In genomic region chrIII:8443557-8444131, ce11 we compare ENCODE assay signal across 3 worm cellular contexts.
TF ChIP-seq lines count a peak whose summit lies in the region.

ufbp-1 (minus strand) TSS chrIII:8443607.

TF ChIP-seq in whole organism, L1 larva, 84 proteins besides CTCF, POLR2A, EP300 and RAD21 (continued from another document and continues in another):
- TF ChIP-seq irx-1 (tag; optimal IDR thresholded peaks at IDR 0.05; lab: Kevin White, UChicago) (peak; percentile 15), fos-1 (tag; optimal IDR thresholded peaks at IDR 0.05; lab: Kevin White, UChicago) (no peak), mab-9 (GFP tag; IDR thresholded peaks at IDR 0.05; lab: Robert Waterston, UW) (peak; percentile 41; the same call in 1 of the 2 replicates), nhr-47 (tag; optimal IDR thresholded peaks at IDR 0.05; lab: Kevin White, UChicago) (peak; percentile 19), F16B12.6 (tag; optimal IDR thresholded peaks at IDR 0.05; lab: Kevin White, UChicago) (peak; percentile 1), unc-30 (tag; optimal IDR thresholded peaks at IDR 0.05; lab: Kevin White, UChicago) (no peak), snpc-4 (tag; optimal IDR thresholded peaks at IDR 0.05; lab: Kevin White, UChicago) (peak; percentile 83), lsy-2 (tag; optimal IDR thresholded peaks at IDR 0.05; lab: Kevin White, UChicago) (peak; percentile 45 to 86), fkh-10 (GFP tag; optimal IDR thresholded peaks at IDR 0.05; lab: Kevin White, UChicago) (no peak), efl-1 (optimal IDR thresholded peaks at IDR 0.05; lab: Kevin White, UChicago) (no peak), efl-1 (GFP tag; optimal IDR thresholded peaks at IDR 0.05 in 1 of 2; lab: Kevin White, UChicago) (peak; percentile 27 to 57), ama-1 (optimal IDR thresholded peaks at IDR 0.05; lab: Kevin White, UChicago) (peak; percentile 99), ceh-82 (tag; optimal IDR thresholded peaks at IDR 0.05; lab: Kevin White, UChicago) (no peak), lin-15B (tag; optimal IDR thresholded peaks at IDR 0.05; lab: Kevin White, UChicago) (peak; percentile 33), unc-86 (tag; optimal IDR thresholded peaks at IDR 0.05; lab: Kevin White, UChicago) (peak; percentile 6), tlp-1 (tag; optimal IDR thresholded peaks at IDR 0.05; lab: Kevin White, UChicago) (no peak), lin-35 (GFP tag; optimal IDR thresholded peaks at IDR 0.05; lab: Kevin White, UChicago) (peak; percentile 16 to 65), aly-2 (tag; optimal IDR thresholded peaks at IDR 0.05; lab: Kevin White, UChicago) (peak; percentile 98), lin-39 (tag; optimal IDR thresholded peaks at IDR 0.05; lab: Kevin White, UChicago) (no peak), nhr-85 (tag; lab: Kevin White, UChicago) (peak; percentile 70), nhr-90 (tag; optimal IDR thresholded peaks at IDR 0.05; lab: Kevin White, UChicago; ENCODE audit: poor library complexity) (peak; percentile 60), lin-13 (GFP tag; optimal IDR thresholded peaks at IDR 0.05; lab: Kevin White, UChicago) (peak; percentile 58), mef-2 (tag; optimal IDR thresholded peaks at IDR 0.05; lab: Kevin White, UChicago) (no peak), blmp-1 (tag; optimal IDR thresholded peaks at IDR 0.05; lab: Kevin White, UChicago) (peak; percentile 68), nhr-19 (GFP tag; conservative IDR thresholded peaks at IDR 0.05; lab: Robert Waterston, UW) (peak; percentile 29; the same call in 1 of the 2 replicates), nhr-20 (tag; optimal IDR thresholded peaks at IDR 0.05; lab: Kevin White, UChicago) (peak; percentile 55), egl-13 (tag; optimal IDR thresholded peaks at IDR 0.05; lab: Kevin White, UChicago) (peak; percentile 44), nhr-84 (tag; optimal IDR thresholded peaks at IDR 0.05; lab: Kevin White, UChicago) (no peak), pag-3 (tag; optimal IDR thresholded peaks at IDR 0.05; lab: Kevin White, UChicago; ENCODE audit: borderline replicate concordance, insufficient read depth) (no peak), hlh-17 (GFP tag; optimal IDR thresholded peaks at IDR 0.05; lab: Kevin White, UChicago; ENCODE audit: borderline replicate concordance) (no peak), rnt-1 (tag; optimal IDR thresholded peaks at IDR 0.05; lab: Kevin White, UChicago) (peak; percentile 53), dsc-1 (tag; optimal IDR thresholded peaks at IDR 0.05; lab: Kevin White, UChicago) (peak; percentile 33), pax-3 (tag; optimal IDR thresholded peaks at IDR 0.05; lab: Kevin White, UChicago) (peak; percentile 38), dpl-1 (GFP tag; optimal IDR thresholded peaks at IDR 0.05; lab: Kevin White, UChicago) (peak; percentile 24 to 65 (median 44)), ztf-11 (tag; optimal IDR thresholded peaks at IDR 0.05; lab: Kevin White, UChicago) (peak in 1 of 2 experiments; percentile 26), sptf-1 (tag; optimal IDR thresholded peaks at IDR 0.05; lab: Kevin White, UChicago) (no peak), ceh-90 (tag; optimal IDR thresholded peaks at IDR 0.05; lab: Kevin White, UChicago) (peak; percentile 36), nhr-71 (tag; optimal IDR thresholded peaks at IDR 0.05; lab: Kevin White, UChicago) (peak; percentile 76), mdl-1 (tag; optimal IDR thresholded peaks at IDR 0.05; lab: Kevin White, UChicago) (peak in 1 of 2 experiments; percentile 14), ztf-4 (tag; optimal IDR thresholded peaks at IDR 0.05; lab: Kevin White, UChicago) (peak; percentile 92), alr-1 (tag; optimal IDR thresholded peaks at IDR 0.05; lab: Kevin White, UChicago; ENCODE audit: borderline replicate concordance) (no peak), efl-3 (GFP tag; optimal IDR thresholded peaks at IDR 0.05; lab: Kevin White, UChicago) (no peak), unc-62 (GFP tag; optimal IDR thresholded peaks at IDR 0.05; lab: Kevin White, UChicago) (no peak)

TF ChIP-seq in whole organism, L3 larva, 47 proteins besides CTCF, POLR2A, EP300 and RAD21 (continued from another document):
- TF ChIP-seq aly-2 (tag; optimal IDR thresholded peaks at IDR 0.05; lab: Kevin White, UChicago) (no peak), nhr-43 (tag; optimal IDR thresholded peaks at IDR 0.05; lab: Kevin White, UChicago; ENCODE audit: poor library complexity, severe bottlenecking) (peak; percentile 52), nhr-23 (tag; optimal IDR thresholded peaks at IDR 0.05; lab: Kevin White, UChicago) (peak; percentile 31), elt-2 (tag; optimal IDR thresholded peaks at IDR 0.05; lab: Kevin White, UChicago) (peak; percentile 69), nhr-28 (tag; optimal IDR thresholded peaks at IDR 0.05; lab: Kevin White, UChicago) (no peak), zag-1 (tag; optimal IDR thresholded peaks at IDR 0.05; lab: Kevin White, UChicago) (no peak), nhr-67 (tag; optimal IDR thresholded peaks at IDR 0.05; lab: Kevin White, UChicago) (no peak), mml-1 (tag; optimal IDR thresholded peaks at IDR 0.05; lab: Kevin White, UChicago) (no peak), ama-1 (optimal IDR thresholded peaks at IDR 0.05; lab: Kevin White, UChicago) (peak; percentile 99), nhr-77 (tag; optimal IDR thresholded peaks at IDR 0.05; lab: Kevin White, UChicago) (no peak), ceh-9 (tag; optimal IDR thresholded peaks at IDR 0.05; lab: Kevin White, UChicago) (no peak), lin-15B (tag; optimal IDR thresholded peaks at IDR 0.05; lab: Kevin White, UChicago) (peak; percentile 53), nhr-76 (tag; optimal IDR thresholded peaks at IDR 0.05; lab: Kevin White, UChicago) (no peak), ZK546.5 (tag; optimal IDR thresholded peaks at IDR 0.05; lab: Kevin White, UChicago) (no peak), nhr-11 (tag; optimal IDR thresholded peaks at IDR 0.05; lab: Kevin White, UChicago) (no peak), nhr-237 (tag; optimal IDR thresholded peaks at IDR 0.05; lab: Kevin White, UChicago) (no peak), pqm-1 (tag; optimal IDR thresholded peaks at IDR 0.05; lab: Kevin White, UChicago) (no peak), ceh-28 (tag; optimal IDR thresholded peaks at IDR 0.05; lab: Kevin White, UChicago) (no peak), mdl-1 (tag; optimal IDR thresholded peaks at IDR 0.05; lab: Kevin White, UChicago) (no peak), nhr-25 (tag; optimal IDR thresholded peaks at IDR 0.05; lab: Kevin White, UChicago) (peak; percentile 73), unc-39 (tag; optimal IDR thresholded peaks at IDR 0.05; lab: Kevin White, UChicago) (no peak), hmg-11 (tag; optimal IDR thresholded peaks at IDR 0.05; lab: Kevin White, UChicago) (peak; percentile 20), daf-12 (tag; optimal IDR thresholded peaks at IDR 0.05; lab: Kevin White, UChicago) (no peak), R02D3.7 (tag; optimal IDR thresholded peaks at IDR 0.05; lab: Kevin White, UChicago) (no peak)
TF ChIP-seq in whole organism, L3 larva: peak in this region for 17.

TF ChIP-seq in whole organism, young adult, 124 proteins besides CTCF, POLR2A, EP300 and RAD21 (continued from another document):
- peak; percentile 70 for TF ChIP-seq tbp1 (GFP tag; optimal IDR thresholded peaks at IDR 0.05; lab: Kevin White, UChicago)
- peak; percentile 83 for TF ChIP-seq gei-17 (GFP tag; optimal IDR thresholded peaks at IDR 0.05; lab: Kevin White, UChicago)
- TF ChIP-seq ccch-3 (GFP tag; optimal IDR thresholded peaks at IDR 0.05; lab: Kevin White, UChicago) = peak; percentile 54
- peak; percentile 46 for TF ChIP-seq hmg-1.2 (GFP tag; IDR thresholded peaks at IDR 0.05; lab: Robert Waterston, UW)
- peak; percentile 57 for TF ChIP-seq madf-10 (tag; optimal IDR thresholded peaks at IDR 0.05; lab: Kevin White, UChicago)
- no peak for TF ChIP-seq F57A8.1 (GFP tag; optimal IDR thresholded peaks at IDR 0.05; lab: Kevin White, UChicago)
- peak; percentile 96 for TF ChIP-seq repo-1 (tag; optimal IDR thresholded peaks at IDR 0.05; lab: Kevin White, UChicago)
- no peak for TF ChIP-seq egrh-3 (GFP tag; IDR thresholded peaks at IDR 0.05; lab: Robert Waterston, UW)
- TF ChIP-seq mcd-1 (GFP tag; IDR thresholded peaks at IDR 0.05; lab: Robert Waterston, UW) = peak; percentile 57; the same call in 1 of the 2 replicates
- TF ChIP-seq xnd-1 (tag; optimal IDR thresholded peaks at IDR 0.05; lab: Kevin White, UChicago) = no peak
- peak; percentile 82 for TF ChIP-seq F52B5.7 (tag; optimal IDR thresholded peaks at IDR 0.05; lab: Kevin White, UChicago)
- no peak for TF ChIP-seq attf-3 (GFP tag; conservative IDR thresholded peaks at IDR 0.05; lab: Robert Waterston, UW)
- TF ChIP-seq F33H1.4 (GFP tag; IDR thresholded peaks at IDR 0.05; lab: Robert Waterston, UW) = no peak
- TF ChIP-seq T07F8.4 (tag; optimal IDR thresholded peaks at IDR 0.05; lab: Kevin White, UChicago) = peak; percentile 58
- no peak for TF ChIP-seq lir-1 (GFP tag; conservative IDR thresholded peaks at IDR 0.05; lab: Robert Waterston, UW)
- TF ChIP-seq rcor-1 (GFP tag; IDR thresholded peaks at IDR 0.05; lab: Robert Waterston, UW) = no peak
- TF ChIP-seq mxl-1 (tag; optimal IDR thresholded peaks at IDR 0.05; lab: Kevin White, UChicago) = no peak
- TF ChIP-seq egl-18 (GFP tag; IDR thresholded peaks at IDR 0.05; lab: Robert Waterston, UW) = 0 out of 2 replicates have a peak, but pooled peaks have one; percentile 38
- peak; percentile 75 for TF ChIP-seq F57C9.4 (tag; optimal IDR thresholded peaks at IDR 0.05; lab: Kevin White, UChicago)
- TF ChIP-seq ekl-4 (GFP tag; IDR thresholded peaks at IDR 0.05; lab: Robert Waterston, UW) = peak; percentile 88
- TF ChIP-seq somi-1 (GFP tag; optimal IDR thresholded peaks at IDR 0.05; lab: Kevin White, UChicago) = peak; percentile 40
- TF ChIP-seq nhr-27 (tag; optimal IDR thresholded peaks at IDR 0.05; lab: Kevin White, UChicago) = peak; percentile 18
- no peak for TF ChIP-seq attf-6 (GFP tag; IDR thresholded peaks at IDR 0.05; lab: Robert Waterston, UW)
- TF ChIP-seq lsl-1 (GFP tag; optimal IDR thresholded peaks at IDR 0.05; lab: Kevin White, UChicago) = peak; percentile 33
- TF ChIP-seq ztf-3 (GFP tag; optimal IDR thresholded peaks at IDR 0.05; lab: Kevin White, UChicago) = peak; percentile 57
- TF ChIP-seq K12H6.12 (tag; optimal IDR thresholded peaks at IDR 0.05; lab: Kevin White, UChicago) = peak; percentile 83
- TF ChIP-seq ama-1 (optimal IDR thresholded peaks at IDR 0.05; lab: Kevin White, UChicago) = peak; percentile 87
- peak; percentile 72 to 82 for TF ChIP-seq ama-1 (GFP tag; optimal IDR thresholded peaks at IDR 0.05; lab: Kevin White, UChicago)
- peak; percentile 34 for TF ChIP-seq fkh-3 (tag; optimal IDR thresholded peaks at IDR 0.05; lab: Kevin White, UChicago)
- peak; percentile 80 for TF ChIP-seq egl-44 (GFP tag; IDR thresholded peaks at IDR 0.05; lab: Robert Waterston, UW)
- TF ChIP-seq ztf-26 (tag; optimal IDR thresholded peaks at IDR 0.05; lab: Kevin White, UChicago) = peak; percentile 87
- peak; percentile 91 for TF ChIP-seq atf-7 (tag; optimal IDR thresholded peaks at IDR 0.05; lab: Kevin White, UChicago)
- no peak for TF ChIP-seq aptf-3 (GFP tag; IDR thresholded peaks at IDR 0.05; lab: Robert Waterston, UW)
- TF ChIP-seq lag-1 (GFP tag; IDR thresholded peaks at IDR 0.05; lab: Robert Waterston, UW) = 0 out of 2 replicates have a peak, but pooled peaks have one; percentile 8
- TF ChIP-seq pbrm-1 (GFP tag; IDR thresholded peaks at IDR 0.05; lab: Robert Waterston, UW) = peak; percentile 85
- no peak for TF ChIP-seq ceh-91 (GFP tag; IDR thresholded peaks at IDR 0.05; lab: Robert Waterston, UW)
- TF ChIP-seq dox-1 (GFP tag; IDR thresholded peaks at IDR 0.05; lab: Robert Waterston, UW) = peak; percentile 70
- peak; percentile 77 for TF ChIP-seq T26A5.8 (tag; optimal IDR thresholded peaks at IDR 0.05; lab: Kevin White, UChicago)
- peak; percentile 63 for TF ChIP-seq unc-130 (GFP tag; optimal IDR thresholded peaks at IDR 0.05; lab: Kevin White, UChicago)
- peak; percentile 41; the same call in 1 of the 2 replicates for TF ChIP-seq C17E4.6 (GFP tag; IDR thresholded peaks at IDR 0.05; lab: Robert Waterston, UW)
- peak; percentile 93 for TF ChIP-seq nfyb-1 (GFP tag; IDR thresholded peaks at IDR 0.05; lab: Robert Waterston, UW)
- TF ChIP-seq D2030.7 (GFP tag; IDR thresholded peaks at IDR 0.05; lab: Robert Waterston, UW) = no peak
- TF ChIP-seq lin-40 (tag; optimal IDR thresholded peaks at IDR 0.05; lab: Kevin White, UChicago) = peak; percentile 36
- TF ChIP-seq C06A6.2 (GFP tag; conservative IDR thresholded peaks at IDR 0.05; lab: Robert Waterston, UW) = 0 out of 2 replicates have a peak, but pooled peaks have one; percentile 14
- peak; percentile 21 for TF ChIP-seq snpc-4 (GFP tag; optimal IDR thresholded peaks at IDR 0.05; lab: Kevin White, UChicago)
- peak in 2 of 4 experiments; percentile 37 to 77 for TF ChIP-seq snpc-4 (tag; optimal IDR thresholded peaks at IDR 0.05; lab: Kevin White, UChicago)
- TF ChIP-seq ztf-18 (tag; optimal IDR thresholded peaks at IDR 0.05; lab: Kevin White, UChicago) = peak; percentile 63
- TF ChIP-seq F23B12.7 (tag; optimal IDR thresholded peaks at IDR 0.05; lab: Kevin White, UChicago; ENCODE audit: insufficient read depth) = peak; percentile 56
